Fruit fly (Drosophila melanogaster): ENCODE results near the gene Fcp3C.

dm6 chrX:3161542-3162377 is 12.5 kb downstream of the Fcp3C start:
- TF ChIP-seq h (optimal IDR thresholded peaks at IDR 0.05) (no peak), Sin3A (optimal IDR thresholded peaks at IDR 0.05) (no peak)

Measured in Kc167 (cell line).